Worm (Caenorhabditis elegans): ENCODE measurements around the gene srx-128.

ce11 chrV:13796246-13796776 is 41.0 kb upstream of the srx-128 start, which contains the start of gene twk-32:
- TF ChIP-seq hlh-11 (tag; optimal IDR thresholded peaks at IDR 0.05) (peak; percentile 35), ceh-82 (tag; optimal IDR thresholded peaks at IDR 0.05) (no peak), madf-5 (GFP tag; IDR thresholded peaks at IDR 0.05) (no peak), hlh-30 (tag; optimal IDR thresholded peaks at IDR 0.05; ENCODE audit: insufficient read depth) (peak; percentile 70), lsy-2 (tag; optimal IDR thresholded peaks at IDR 0.05) (no peak), dmd-9 (GFP tag; IDR thresholded peaks at IDR 0.05) (0 out of 2 replicates have a peak, but pooled peaks have one; percentile 18), lin-13 (GFP tag; optimal IDR thresholded peaks at IDR 0.05) (no peak), nhr-11 (tag; optimal IDR thresholded peaks at IDR 0.05) (no peak), aha-1 (tag) (peak; percentile 73), ztf-7 (tag; optimal IDR thresholded peaks at IDR 0.05) (no peak), unc-39 (tag; optimal IDR thresholded peaks at IDR 0.05) (no peak), skn-1 (tag; optimal IDR thresholded peaks at IDR 0.05) (no peak), nhr-28 (tag; optimal IDR thresholded peaks at IDR 0.05) (no peak), Y75B8A.6 (GFP tag; IDR thresholded peaks at IDR 0.05) (no peak)
